ENCODE assay signal across 2 fruit fly cellular contexts in the genomic region with DNA sequence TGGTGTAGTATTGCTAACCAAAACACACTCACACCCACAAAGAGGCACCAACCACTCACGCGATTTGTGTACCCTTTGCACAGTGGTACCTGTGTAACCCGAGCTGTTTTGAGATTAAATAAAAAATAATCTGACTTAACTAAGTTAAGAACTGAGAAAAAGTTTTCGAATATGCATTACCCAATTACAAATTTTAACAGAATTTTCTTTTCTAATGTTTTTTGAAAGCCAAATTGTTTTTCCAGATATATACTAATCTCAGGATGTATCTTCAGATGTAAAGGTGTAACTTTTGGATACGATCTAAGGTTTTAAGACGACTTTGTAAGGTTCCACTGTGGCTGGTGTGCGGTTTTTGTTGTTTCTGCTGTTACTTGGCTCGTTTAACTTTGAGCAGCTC.
TF ChIP-seq lines count a peak whose summit lies in the region.

No protein-coding gene starts in this region.

TF ChIP-seq in whole organism, embryonic, 481 proteins besides CTCF, POLR2A, EP300 and RAD21 (continued from another document):
- TF ChIP-seq CG2678 (tag; optimal IDR thresholded peaks at IDR 0.05; lab: Kevin White, UChicago) (peak; percentile 12), CG17328 (GFP tag; IDR thresholded peaks at IDR 0.05; lab: Robert Waterston, UW) (0 out of 2 replicates have a peak, but pooled peaks have one; percentile 14), phol (tag; optimal IDR thresholded peaks at IDR 0.05; lab: Kevin White, UChicago) (peak; percentile 9), Vsx1 (GFP tag; optimal IDR thresholded peaks at IDR 0.05; lab: Kevin White, UChicago) (no peak), Drgx (GFP tag; IDR thresholded peaks at IDR 0.05; lab: Robert Waterston, UW) (peak; percentile 73), sens (GFP tag; lab: Kevin White, UChicago) (peak; percentile 50), mam (GFP tag; optimal IDR thresholded peaks at IDR 0.05; lab: Kevin White, UChicago) (no peak), CG12155 (GFP tag; optimal IDR thresholded peaks at IDR 0.05; lab: Kevin White, UChicago) (no peak), Hr51 (GFP tag; optimal IDR thresholded peaks at IDR 0.05; lab: Kevin White, UChicago) (peak in 1 of 2 experiments; percentile 24), stc (GFP tag; IDR thresholded peaks at IDR 0.05; lab: Robert Waterston, UW) (0 out of 2 replicates have a peak, but pooled peaks have one; percentile 7), Nf-YA (GFP tag; IDR thresholded peaks at IDR 0.05; lab: Robert Waterston, UW) (no peak), CG3726 (GFP tag; IDR thresholded peaks at IDR 0.05; lab: Robert Waterston, UW) (no peak), Ptx1 (GFP tag; IDR thresholded peaks at IDR 0.05; lab: Robert Waterston, UW) (peak; percentile 28; the same call in 1 of the 2 replicates), gem (tag; optimal IDR thresholded peaks at IDR 0.05; lab: Kevin White, UChicago) (peak; percentile 57), CG11504 (tag; optimal IDR thresholded peaks at IDR 0.05; lab: Kevin White, UChicago) (peak; percentile 43), Med (GFP tag; lab: Kevin White, UChicago) (peak; percentile 47), CG15269 (tag; optimal IDR thresholded peaks at IDR 0.05; lab: Kevin White, UChicago) (peak; percentile 17), Bgb (GFP tag; IDR thresholded peaks at IDR 0.05; lab: Robert Waterston, UW; ENCODE audit: partially characterized antibody) (no peak), CG17829 (tag; optimal IDR thresholded peaks at IDR 0.05; lab: Kevin White, UChicago) (no peak), repo (GFP tag; optimal IDR thresholded peaks at IDR 0.05; lab: Kevin White, UChicago) (no peak), Sox102F (GFP tag; optimal IDR thresholded peaks at IDR 0.05; lab: Kevin White, UChicago) (peak; percentile 29), hb (GFP tag; IDR thresholded peaks at IDR 0.05; lab: Robert Waterston, UW; ENCODE audit: partially characterized antibody) (no peak)

TF ChIP-seq in whole organism, prepupa, 60 proteins besides CTCF, POLR2A, EP300 and RAD21 (continued from another document):
- TF ChIP-seq Ets96B (tag; optimal IDR thresholded peaks at IDR 0.05; lab: Kevin White, UChicago) (peak; percentile 14), pdm3 (GFP tag; optimal IDR thresholded peaks at IDR 0.05; lab: Kevin White, UChicago) (peak; percentile 77), acj6 (GFP tag; optimal IDR thresholded peaks at IDR 0.05; lab: Kevin White, UChicago) (peak; percentile 74), CG6792 (GFP tag; optimal IDR thresholded peaks at IDR 0.05; lab: Kevin White, UChicago) (peak; percentile 83), CG4318 (GFP tag; optimal IDR thresholded peaks at IDR 0.05; lab: Kevin White, UChicago) (peak; percentile 52), CG8319 (GFP tag; optimal IDR thresholded peaks at IDR 0.05; lab: Kevin White, UChicago) (peak; percentile 53), lz (GFP tag; optimal IDR thresholded peaks at IDR 0.05; lab: Kevin White, UChicago) (peak; percentile 82), dac (GFP tag; optimal IDR thresholded peaks at IDR 0.05; lab: Kevin White, UChicago) (peak; percentile 9), CG6808 (GFP tag; optimal IDR thresholded peaks at IDR 0.05; lab: Kevin White, UChicago) (peak; percentile 8), CG8119 (GFP tag; IDR thresholded peaks at IDR 0.05; lab: Robert Waterston, UW) (peak; percentile 86), CG6163 (GFP tag; IDR thresholded peaks at IDR 0.05; lab: Robert Waterston, UW) (peak; percentile 38; the same call in 1 of the 3 replicates), Eip75B (GFP tag; optimal IDR thresholded peaks at IDR 0.05; lab: Kevin White, UChicago) (peak; percentile 83), fd59A (GFP tag; optimal IDR thresholded peaks at IDR 0.05; lab: Kevin White, UChicago) (peak; percentile 14), CG34406 (GFP tag; optimal IDR thresholded peaks at IDR 0.05; lab: Kevin White, UChicago) (peak; percentile 65), eg (GFP tag; IDR thresholded peaks at IDR 0.05; lab: Robert Waterston, UW) (peak; percentile 78), Gug (GFP tag; IDR thresholded peaks at IDR 0.05; lab: Robert Waterston, UW) (peak; percentile 72), net (GFP tag; optimal IDR thresholded peaks at IDR 0.05; lab: Kevin White, UChicago) (peak; percentile 63), Blimp-1 (GFP tag; optimal IDR thresholded peaks at IDR 0.05; lab: Kevin White, UChicago) (peak; percentile 8), CG3919 (GFP tag; optimal IDR thresholded peaks at IDR 0.05; lab: Kevin White, UChicago) (peak; percentile 72), dsx (GFP tag; optimal IDR thresholded peaks at IDR 0.05; lab: Kevin White, UChicago; ENCODE audit: poor library complexity, severe bottlenecking) (no peak), Eip78C (GFP tag; lab: Kevin White, UChicago) (peak; percentile 94), vri (GFP tag; optimal IDR thresholded peaks at IDR 0.05; lab: Kevin White, UChicago) (peak; percentile 19), CG1621 (tag; optimal IDR thresholded peaks at IDR 0.05; lab: Kevin White, UChicago) (peak; percentile 21), cyc (GFP tag; optimal IDR thresholded peaks at IDR 0.05; lab: Kevin White, UChicago) (peak; percentile 75), CG11902 (GFP tag; optimal IDR thresholded peaks at IDR 0.05; lab: Kevin White, UChicago) (peak; percentile 63), CG11294 (GFP tag; IDR thresholded peaks at IDR 0.05; lab: Robert Waterston, UW) (peak; percentile 13; the same call in 1 of the 2 replicates), ss (GFP tag; optimal IDR thresholded peaks at IDR 0.05; lab: Kevin White, UChicago) (peak in 1 of 2 experiments; percentile 11), topi (GFP tag; optimal IDR thresholded peaks at IDR 0.05; lab: Kevin White, UChicago) (peak; percentile 83), CG9139 (GFP tag; optimal IDR thresholded peaks at IDR 0.05; lab: Kevin White, UChicago) (no peak), CG16779 (tag; optimal IDR thresholded peaks at IDR 0.05; lab: Kevin White, UChicago) (peak; percentile 48), achi (GFP tag; optimal IDR thresholded peaks at IDR 0.05; lab: Kevin White, UChicago) (peak; percentile 79), CG6854 (GFP tag; optimal IDR thresholded peaks at IDR 0.05; lab: Kevin White, UChicago) (peak; percentile 34), Sox102F (GFP tag; optimal IDR thresholded peaks at IDR 0.05; lab: Kevin White, UChicago) (peak; percentile 72), Met (GFP tag; optimal IDR thresholded peaks at IDR 0.05; lab: Kevin White, UChicago) (peak; percentile 80), Ets21C (GFP tag; optimal IDR thresholded peaks at IDR 0.05; lab: Kevin White, UChicago) (peak; percentile 77), Hr4 (GFP tag; optimal IDR thresholded peaks at IDR 0.05; lab: Kevin White, UChicago) (peak; percentile 82), fd85E (GFP tag; optimal IDR thresholded peaks at IDR 0.05; lab: Kevin White, UChicago) (no peak), Smox (GFP tag; optimal IDR thresholded peaks at IDR 0.05; lab: Kevin White, UChicago) (peak; percentile 76), CG7368 (GFP tag; optimal IDR thresholded peaks at IDR 0.05; lab: Kevin White, UChicago) (peak; percentile 51), esn (GFP tag; optimal IDR thresholded peaks at IDR 0.05; lab: Kevin White, UChicago) (peak; percentile 87)
TF ChIP-seq in whole organism, prepupa: peak in this region for 54.
